Worm (Caenorhabditis elegans) whole organism, early embryonic: ENCODE data around the gene clik-2.

Experiments
- B0310.2 ChIP-seq: sonication (generic microtip); optimal IDR thresholded peaks from 2 replicates; lab custom pipeline; 2016; ENCODE audit warnings: mild to moderate bottlenecking, missing genetic modification characterization, missing compliant biosample characterization
- F13C5.2 ChIP-seq: sonication (generic microtip); optimal IDR thresholded peaks from 2 replicates; lab custom pipeline; 2017; ENCODE audit warnings: mild to moderate bottlenecking, missing genetic modification characterization, inconsistent platforms, missing compliant biosample characterization
- aly-1 ChIP-seq: sonication (generic microtip); optimal IDR thresholded peaks from 2 replicates; lab custom pipeline; 2016; ENCODE audit warnings: missing genetic modification characterization, missing compliant biosample characterization
- ama-1 ChIP-seq: fragments of 150-350 bp; optimal IDR thresholded peaks from 2 replicates; lab custom pipeline; 2014
- ceh-13 ChIP-seq: fragments of 200-800 bp; sonication (Bioruptor generic); optimal IDR thresholded peaks from 2 replicates; lab custom pipeline; 2018; ENCODE audit warnings: mild to moderate bottlenecking, missing genetic modification characterization, missing compliant biosample characterization
- ceh-36 ChIP-seq: sonication (generic microtip); optimal IDR thresholded peaks from 2 replicates; lab custom pipeline; 2016; ENCODE audit warnings: missing genetic modification characterization, inconsistent platforms, missing compliant biosample characterization
- ets-7 ChIP-seq: sonication (generic microtip); optimal IDR thresholded peaks from 2 replicates; lab custom pipeline; 2016; ENCODE audit warnings: missing genotype, missing genetic modification characterization, missing compliant biosample characterization
- flt-1 ChIP-seq: fragments of 200-800 bp; sonication (Bioruptor generic); IDR thresholded peaks from 2 replicates; pipeline ENCODE4 v1.3.6; 2022; ENCODE audit warnings: missing genetic modification characterization, missing compliant biosample characterization
- hmbx-1 ChIP-seq: sonication (generic microtip); optimal IDR thresholded peaks from 2 replicates; lab custom pipeline; 2016; ENCODE audit warnings: mild to moderate bottlenecking, missing genetic modification characterization, missing compliant biosample characterization
- hmg-4 ChIP-seq: fragments of 200-800 bp; sonication (Bioruptor generic); optimal IDR thresholded peaks from 2 replicates; lab custom pipeline; 2018; ENCODE audit warnings: mild to moderate bottlenecking, missing genetic modification characterization, missing compliant biosample characterization
- hnd-1 ChIP-seq: sonication (generic microtip); optimal IDR thresholded peaks from 2 replicates; lab custom pipeline; 2016; ENCODE audit warnings: missing genetic modification characterization, missing compliant biosample characterization
- pes-1 ChIP-seq: fragments of 200-800 bp; sonication (Bioruptor generic); IDR thresholded peaks from 2 replicates; pipeline ENCODE4 v1.3.6; 2022; ENCODE audit warnings: missing genetic modification reagents, missing genetic modification characterization, missing compliant biosample characterization
- scrt-1 ChIP-seq: fragments of 200-800 bp; sonication (Bioruptor generic); IDR thresholded peaks from 2 replicates; pipeline ENCODE4 v1.3.6; 2022; ENCODE audit warnings: missing genetic modification characterization, missing compliant biosample characterization
- sea-1 ChIP-seq: fragments of 200-800 bp; sonication (Bioruptor generic); conservative IDR thresholded peaks from 2 replicates; pipeline ENCODE4 v1.3.6; 2022; ENCODE audit warnings: missing genetic modification characterization, missing compliant biosample characterization
- tbx-11 ChIP-seq: fragments of 200-800 bp; sonication (Bioruptor generic); IDR thresholded peaks from 2 replicates; pipeline ENCODE4 v1.3.6; 2022; ENCODE audit warnings: missing genetic modification characterization, missing compliant biosample characterization
- tbx-37 ChIP-seq: fragments of 200-800 bp; sonication (Bioruptor generic); conservative IDR thresholded peaks from 2 replicates; pipeline ENCODE4 v1.3.6; 2022; ENCODE audit warnings: missing genetic modification reagents, missing genetic modification characterization, missing compliant biosample characterization
- tra-4 ChIP-seq: sonication (generic microtip); optimal IDR thresholded peaks from 2 replicates; lab custom pipeline; 2017; ENCODE audit warnings: missing genetic modification characterization, missing compliant biosample characterization

clik-2 gene

ce11 chrX:7689119-7689518 is at the start of gene clik-2:
TSS of gene clik-2 (minus strand) at chrX:7689219.
- TF ChIP-seq tbx-11 (GFP tag; lab: Robert Waterston, UW) (no peak), ceh-13 (GFP tag; lab: Kevin White, UChicago) (no peak), ceh-36 (no peak), ets-7 (tag; lab: Kevin White, UChicago) (no peak), flt-1 (GFP tag; lab: Robert Waterston, UW) (no peak), tbx-37 (GFP tag; lab: Robert Waterston, UW) (no peak), sea-1 (GFP tag; lab: Robert Waterston, UW) (no peak), B0310.2 (tag; lab: Kevin White, UChicago) (no peak), hmg-4 (GFP tag; lab: Kevin White, UChicago) (no peak), hmbx-1 (no peak), aly-1 (tag; lab: Kevin White, UChicago) (no peak), hnd-1 (no peak), tra-4 (tag; lab: Kevin White, UChicago) (no peak), scrt-1 (GFP tag; lab: Robert Waterston, UW) (no peak), F13C5.2 (tag; lab: Kevin White, UChicago) (no peak), ama-1 (lab: Kevin White, UChicago) (no peak), pes-1 (GFP tag; lab: Robert Waterston, UW) (no peak)

- TF ChIP-seq ama-1 (lab: Kevin White, UChicago) (no peak), tbx-37 (GFP tag; lab: Robert Waterston, UW) (no peak), aly-1 (tag; lab: Kevin White, UChicago) (no peak), flt-1 (GFP tag; lab: Robert Waterston, UW) (no peak), tbx-11 (GFP tag; lab: Robert Waterston, UW) (no peak), scrt-1 (GFP tag; lab: Robert Waterston, UW) (no peak), ets-7 (tag; lab: Kevin White, UChicago) (no peak), hmg-4 (GFP tag; lab: Kevin White, UChicago) (no peak), hnd-1 (no peak), sea-1 (GFP tag; lab: Robert Waterston, UW) (no peak), pes-1 (GFP tag; lab: Robert Waterston, UW) (no peak), B0310.2 (tag; lab: Kevin White, UChicago) (no peak), ceh-36 (no peak), hmbx-1 (no peak), ceh-13 (GFP tag; lab: Kevin White, UChicago) (no peak), F13C5.2 (tag; lab: Kevin White, UChicago) (no peak), tra-4 (tag; lab: Kevin White, UChicago) (no peak)
Observed at ce11 chrX:7736171-7736570, 47.2 kb upstream of the clik-2 start, which contains the start of gene set-12. TSS of gene set-12 (minus strand) at chrX:7736271.

DNA sequence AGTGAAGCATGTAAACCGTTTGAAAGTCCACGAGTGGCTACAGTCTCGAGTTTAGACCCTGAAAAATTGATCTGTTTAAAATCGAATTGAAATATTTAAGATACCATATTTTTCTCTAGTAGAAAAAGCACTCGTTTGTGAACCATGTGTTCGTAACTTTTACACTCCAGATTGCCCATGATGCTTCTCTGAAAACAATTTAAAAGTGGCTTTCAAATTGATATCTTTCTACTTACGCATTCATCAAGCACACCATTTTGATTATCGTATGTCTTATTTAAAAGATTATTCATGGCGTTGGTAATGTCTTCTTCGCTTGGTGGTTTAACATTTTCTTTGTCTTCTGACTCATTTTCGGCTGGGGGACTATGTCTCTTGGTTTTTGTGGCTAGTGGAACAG is 44.6 kb upstream of the clik-2 start:
- TF ChIP-seq tbx-37 (GFP tag; lab: Robert Waterston, UW) (no peak), sea-1 (GFP tag; lab: Robert Waterston, UW) (no peak), F13C5.2 (tag; lab: Kevin White, UChicago) (no peak), hmbx-1 (no peak), ama-1 (lab: Kevin White, UChicago) (no peak), ceh-13 (GFP tag; lab: Kevin White, UChicago) (no peak)

ce11 chrX:7727601-7728000 is 38.6 kb upstream of the clik-2 start, which contains the start of gene vit-1:
TSS of gene vit-1 (plus strand) at chrX:7727889.
- TF ChIP-seq F13C5.2 (tag; lab: Kevin White, UChicago) (no peak), flt-1 (GFP tag; lab: Robert Waterston, UW) (no peak), B0310.2 (tag; lab: Kevin White, UChicago) (no peak), tra-4 (tag; lab: Kevin White, UChicago) (no peak), scrt-1 (GFP tag; lab: Robert Waterston, UW) (no peak), tbx-11 (GFP tag; lab: Robert Waterston, UW) (no peak), ceh-13 (GFP tag; lab: Kevin White, UChicago) (no peak), pes-1 (GFP tag; lab: Robert Waterston, UW) (no peak), ceh-36 (no peak), sea-1 (GFP tag; lab: Robert Waterston, UW) (no peak), tbx-37 (GFP tag; lab: Robert Waterston, UW) (no peak), ets-7 (tag; lab: Kevin White, UChicago) (no peak), hnd-1 (no peak), hmbx-1 (no peak), aly-1 (tag; lab: Kevin White, UChicago) (no peak), ama-1 (lab: Kevin White, UChicago) (no peak), hmg-4 (GFP tag; lab: Kevin White, UChicago) (no peak)

DNA sequence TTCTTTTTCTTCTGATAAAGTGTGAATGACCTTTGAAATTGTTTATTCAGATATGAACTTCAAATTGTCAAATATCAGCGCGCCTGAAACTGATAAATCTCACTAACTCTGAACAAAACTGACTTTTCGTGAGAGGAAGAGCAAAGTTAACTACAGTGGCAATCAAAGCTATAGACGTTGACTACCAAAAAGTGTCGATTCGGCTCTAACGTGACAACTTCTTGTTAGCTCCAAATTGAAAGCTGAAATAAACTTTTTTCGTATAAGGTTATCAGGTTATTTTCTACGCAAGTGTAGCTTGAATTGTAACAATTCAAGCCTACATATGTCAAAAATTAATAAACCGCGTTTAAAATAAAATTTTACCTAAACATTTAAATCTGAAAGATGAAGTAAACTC is 37.3 kb upstream of the clik-2 start:
- TF ChIP-seq B0310.2 (tag; lab: Kevin White, UChicago) (no peak), tbx-37 (GFP tag; lab: Robert Waterston, UW) (no peak)

DNA sequence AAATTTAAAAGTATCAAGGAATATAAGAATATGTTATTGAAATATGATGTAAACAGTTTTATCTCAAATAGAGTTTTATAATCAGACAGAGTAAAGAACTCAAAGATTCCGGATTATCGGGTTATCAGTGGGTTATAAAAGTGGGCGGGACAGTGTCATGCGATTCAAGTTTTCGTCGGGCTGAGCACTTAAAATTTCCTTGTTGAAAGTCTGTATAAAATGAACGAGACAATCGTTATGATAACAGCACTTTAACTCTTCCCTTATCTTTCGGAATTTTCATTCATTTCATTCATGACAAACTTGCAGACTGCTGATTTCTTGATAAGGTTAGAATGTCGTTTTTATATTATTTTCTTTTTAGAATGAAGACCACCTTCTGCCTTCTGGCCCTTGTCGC is 36.6 kb upstream of the clik-2 start, which contains the start of gene spp-14:
Gene spp-14, plus strand, starts transcription at position 365 of the 400 bp plus-strand sequence.
- TF ChIP-seq ceh-36 (no peak), F13C5.2 (tag; lab: Kevin White, UChicago) (no peak), tra-4 (tag; lab: Kevin White, UChicago) (no peak), scrt-1 (GFP tag; lab: Robert Waterston, UW) (no peak), aly-1 (tag; lab: Kevin White, UChicago) (no peak), hnd-1 (no peak), hmbx-1 (no peak), tbx-11 (GFP tag; lab: Robert Waterston, UW) (no peak), B0310.2 (tag; lab: Kevin White, UChicago) (no peak), pes-1 (GFP tag; lab: Robert Waterston, UW) (no peak), sea-1 (GFP tag; lab: Robert Waterston, UW) (no peak), tbx-37 (GFP tag; lab: Robert Waterston, UW) (no peak), ets-7 (tag; lab: Kevin White, UChicago) (no peak), ama-1 (lab: Kevin White, UChicago) (no peak), hmg-4 (GFP tag; lab: Kevin White, UChicago) (no peak), flt-1 (GFP tag; lab: Robert Waterston, UW) (no peak), ceh-13 (GFP tag; lab: Kevin White, UChicago) (no peak)

DNA sequence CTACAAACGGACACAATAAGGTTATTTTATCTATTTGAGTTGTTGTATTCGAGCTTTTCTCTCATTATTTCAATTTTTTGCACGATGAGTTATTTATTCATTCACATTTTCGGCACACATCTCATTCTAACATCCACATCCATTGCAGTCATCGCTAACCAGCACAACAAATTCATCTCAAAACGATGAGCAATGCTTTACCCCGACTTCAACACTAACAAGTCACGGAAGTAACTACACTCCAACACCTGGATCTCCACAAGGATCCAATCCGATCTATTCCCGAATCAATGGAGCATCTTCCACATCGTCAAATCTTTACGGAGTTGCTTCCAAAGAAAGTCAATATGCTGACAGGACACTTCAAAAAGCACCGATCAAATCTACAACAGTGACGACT is 35.1 kb upstream of the clik-2 start:
- no peak for TF ChIP-seq hmg-4 (GFP tag; lab: Kevin White, UChicago)
- no peak for TF ChIP-seq ama-1 (lab: Kevin White, UChicago)
- TF ChIP-seq ceh-36: no peak
- TF ChIP-seq ets-7 (tag; lab: Kevin White, UChicago): no peak
- no peak for TF ChIP-seq ceh-13 (GFP tag; lab: Kevin White, UChicago)
- no peak for TF ChIP-seq flt-1 (GFP tag; lab: Robert Waterston, UW)
